Worm (Caenorhabditis elegans): ENCODE results near the gene unc-53.

The unc-53 gene

ce11 chrII:11105981-11106711 lies 16.9 kb upstream of the unc-53 start, which contains the start of gene nasp-1:
TSS of gene nasp-1 (plus strand) at chrII:11106612.
- no peak for TF ChIP-seq F13C5.2 (tag; optimal IDR thresholded peaks at IDR 0.05)

- TF ChIP-seq F13C5.2 (tag; optimal IDR thresholded peaks at IDR 0.05) (no peak), ceh-13 (GFP tag; optimal IDR thresholded peaks at IDR 0.05) (no peak), ets-7 (tag; optimal IDR thresholded peaks at IDR 0.05) (no peak), pes-1 (GFP tag; IDR thresholded peaks at IDR 0.05) (no peak), flt-1 (GFP tag; IDR thresholded peaks at IDR 0.05) (no peak), ama-1 (optimal IDR thresholded peaks at IDR 0.05) (no peak), tbx-11 (GFP tag; IDR thresholded peaks at IDR 0.05) (no peak), tra-4 (tag; optimal IDR thresholded peaks at IDR 0.05) (no peak), sea-1 (GFP tag; conservative IDR thresholded peaks at IDR 0.05) (no peak), aly-1 (tag; optimal IDR thresholded peaks at IDR 0.05) (no peak), hnd-1 (tag; optimal IDR thresholded peaks at IDR 0.05) (no peak), ceh-36 (tag; optimal IDR thresholded peaks at IDR 0.05) (no peak), scrt-1 (GFP tag; IDR thresholded peaks at IDR 0.05) (no peak), tbx-37 (GFP tag; conservative IDR thresholded peaks at IDR 0.05) (no peak), hmg-4 (GFP tag; optimal IDR thresholded peaks at IDR 0.05) (no peak), hmbx-1 (tag; optimal IDR thresholded peaks at IDR 0.05) (no peak), B0310.2 (tag; optimal IDR thresholded peaks at IDR 0.05) (no peak)
Measured at ce11 chrII:11104162-11104561, 14.9 kb upstream of the unc-53 start, which contains the start of gene C09H10.9. TSS of gene C09H10.9 (plus strand) at chrII:11104462.

ce11 chrII:11103657-11104056 lies 14.4 kb upstream of the unc-53 start, which contains the start of gene C09H10.5:
TSS of gene C09H10.5 (minus strand) at chrII:11103757.
- TF ChIP-seq F13C5.2 (tag; optimal IDR thresholded peaks at IDR 0.05) = no peak
- TF ChIP-seq ama-1 (optimal IDR thresholded peaks at IDR 0.05) = no peak
- TF ChIP-seq scrt-1 (GFP tag; IDR thresholded peaks at IDR 0.05) = no peak
- no peak for TF ChIP-seq tra-4 (tag; optimal IDR thresholded peaks at IDR 0.05)
- no peak for TF ChIP-seq hmg-4 (GFP tag; optimal IDR thresholded peaks at IDR 0.05)
- TF ChIP-seq pes-1 (GFP tag; IDR thresholded peaks at IDR 0.05) = no peak
- no peak for TF ChIP-seq ceh-36 (tag; optimal IDR thresholded peaks at IDR 0.05)
- no peak for TF ChIP-seq aly-1 (tag; optimal IDR thresholded peaks at IDR 0.05)
- TF ChIP-seq B0310.2 (tag; optimal IDR thresholded peaks at IDR 0.05) = no peak
- no peak for TF ChIP-seq tbx-37 (GFP tag; conservative IDR thresholded peaks at IDR 0.05)
- no peak for TF ChIP-seq flt-1 (GFP tag; IDR thresholded peaks at IDR 0.05)
- TF ChIP-seq ets-7 (tag; optimal IDR thresholded peaks at IDR 0.05) = no peak
- TF ChIP-seq hmbx-1 (tag; optimal IDR thresholded peaks at IDR 0.05) = no peak
- no peak for TF ChIP-seq tbx-11 (GFP tag; IDR thresholded peaks at IDR 0.05)
- TF ChIP-seq hnd-1 (tag; optimal IDR thresholded peaks at IDR 0.05) = no peak
- no peak for TF ChIP-seq sea-1 (GFP tag; conservative IDR thresholded peaks at IDR 0.05)
- TF ChIP-seq ceh-13 (GFP tag; optimal IDR thresholded peaks at IDR 0.05) = no peak

DNA sequence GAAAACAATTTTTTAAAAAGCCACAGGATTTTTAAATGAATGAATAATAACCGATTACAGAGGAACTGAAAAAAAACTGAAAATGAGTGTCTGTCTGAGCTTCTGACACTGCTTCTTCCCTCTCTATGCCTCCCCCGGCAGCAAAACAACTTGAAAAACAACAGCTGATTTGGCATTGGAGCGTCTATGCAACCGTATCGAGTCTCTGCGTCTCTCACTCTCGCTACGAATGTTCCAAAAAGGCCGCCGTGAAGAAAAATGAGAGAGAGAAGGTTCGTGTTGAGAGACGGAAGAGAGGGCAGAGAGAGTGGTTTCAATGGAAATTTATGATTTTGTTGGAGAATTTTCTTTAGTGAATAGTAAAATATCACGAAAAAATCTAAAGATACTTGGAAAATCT lies 13.8 kb upstream of the unc-53 start:
- TF ChIP-seq ets-7 (tag; optimal IDR thresholded peaks at IDR 0.05) (no peak), F13C5.2 (tag; optimal IDR thresholded peaks at IDR 0.05) (peak; percentile 10)

- TF ChIP-seq ets-7 (tag; optimal IDR thresholded peaks at IDR 0.05) (no peak), ama-1 (optimal IDR thresholded peaks at IDR 0.05) (no peak), flt-1 (GFP tag; IDR thresholded peaks at IDR 0.05) (no peak), scrt-1 (GFP tag; IDR thresholded peaks at IDR 0.05) (no peak), hmbx-1 (tag; optimal IDR thresholded peaks at IDR 0.05) (no peak), tra-4 (tag; optimal IDR thresholded peaks at IDR 0.05) (no peak), tbx-37 (GFP tag; conservative IDR thresholded peaks at IDR 0.05) (no peak), B0310.2 (tag; optimal IDR thresholded peaks at IDR 0.05) (no peak), tbx-11 (GFP tag; IDR thresholded peaks at IDR 0.05) (no peak), sea-1 (GFP tag; conservative IDR thresholded peaks at IDR 0.05) (no peak), F13C5.2 (tag; optimal IDR thresholded peaks at IDR 0.05) (no peak), hnd-1 (tag; optimal IDR thresholded peaks at IDR 0.05) (no peak), pes-1 (GFP tag; IDR thresholded peaks at IDR 0.05) (no peak), aly-1 (tag; optimal IDR thresholded peaks at IDR 0.05) (no peak), hmg-4 (GFP tag; optimal IDR thresholded peaks at IDR 0.05) (no peak), ceh-36 (tag; optimal IDR thresholded peaks at IDR 0.05) (no peak), ceh-13 (GFP tag; optimal IDR thresholded peaks at IDR 0.05) (no peak)
Measured at ce11 chrII:11101171-11101570, 11.9 kb upstream of the unc-53 start.

DNA sequence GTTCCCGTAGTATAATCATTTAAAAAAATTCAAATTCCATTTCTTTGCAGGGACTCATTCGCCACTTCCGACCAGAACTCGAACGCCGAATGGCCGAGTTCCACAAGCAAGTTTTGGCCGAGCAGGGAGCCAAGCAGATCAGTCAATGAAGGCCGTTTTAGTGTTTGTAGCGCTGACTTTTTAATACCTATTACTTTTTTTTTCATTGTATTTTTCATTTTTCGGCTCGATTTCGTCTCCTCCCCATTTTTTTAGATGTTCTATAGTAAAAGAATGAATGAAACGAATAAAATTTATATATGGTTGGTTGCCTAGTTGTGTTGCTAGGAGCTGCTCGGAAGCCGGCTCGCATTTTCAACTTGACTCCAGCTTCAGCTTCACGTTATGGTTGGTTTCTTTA lies 10.6 kb upstream of the unc-53 start, which contains the start of gene C09H10.4:
TSS of gene C09H10.4 (plus strand) at position 301 of the 400 bp plus-strand sequence.
- no peak for TF ChIP-seq hmg-4 (GFP tag; optimal IDR thresholded peaks at IDR 0.05)
- TF ChIP-seq tra-4 (tag; optimal IDR thresholded peaks at IDR 0.05) = no peak
- no peak for TF ChIP-seq F13C5.2 (tag; optimal IDR thresholded peaks at IDR 0.05)
- TF ChIP-seq pes-1 (GFP tag; IDR thresholded peaks at IDR 0.05) = no peak
- TF ChIP-seq ama-1 (optimal IDR thresholded peaks at IDR 0.05) = no peak
- no peak for TF ChIP-seq B0310.2 (tag; optimal IDR thresholded peaks at IDR 0.05)
- no peak for TF ChIP-seq ceh-36 (tag; optimal IDR thresholded peaks at IDR 0.05)
- TF ChIP-seq ceh-13 (GFP tag; optimal IDR thresholded peaks at IDR 0.05) = no peak
- TF ChIP-seq hmbx-1 (tag; optimal IDR thresholded peaks at IDR 0.05) = no peak
- no peak for TF ChIP-seq ets-7 (tag; optimal IDR thresholded peaks at IDR 0.05)
- TF ChIP-seq flt-1 (GFP tag; IDR thresholded peaks at IDR 0.05) = no peak
- no peak for TF ChIP-seq aly-1 (tag; optimal IDR thresholded peaks at IDR 0.05)
- no peak for TF ChIP-seq hnd-1 (tag; optimal IDR thresholded peaks at IDR 0.05)
- no peak for TF ChIP-seq scrt-1 (GFP tag; IDR thresholded peaks at IDR 0.05)
- no peak for TF ChIP-seq tbx-11 (GFP tag; IDR thresholded peaks at IDR 0.05)
- TF ChIP-seq sea-1 (GFP tag; conservative IDR thresholded peaks at IDR 0.05) = no peak
- no peak for TF ChIP-seq tbx-37 (GFP tag; conservative IDR thresholded peaks at IDR 0.05)

DNA sequence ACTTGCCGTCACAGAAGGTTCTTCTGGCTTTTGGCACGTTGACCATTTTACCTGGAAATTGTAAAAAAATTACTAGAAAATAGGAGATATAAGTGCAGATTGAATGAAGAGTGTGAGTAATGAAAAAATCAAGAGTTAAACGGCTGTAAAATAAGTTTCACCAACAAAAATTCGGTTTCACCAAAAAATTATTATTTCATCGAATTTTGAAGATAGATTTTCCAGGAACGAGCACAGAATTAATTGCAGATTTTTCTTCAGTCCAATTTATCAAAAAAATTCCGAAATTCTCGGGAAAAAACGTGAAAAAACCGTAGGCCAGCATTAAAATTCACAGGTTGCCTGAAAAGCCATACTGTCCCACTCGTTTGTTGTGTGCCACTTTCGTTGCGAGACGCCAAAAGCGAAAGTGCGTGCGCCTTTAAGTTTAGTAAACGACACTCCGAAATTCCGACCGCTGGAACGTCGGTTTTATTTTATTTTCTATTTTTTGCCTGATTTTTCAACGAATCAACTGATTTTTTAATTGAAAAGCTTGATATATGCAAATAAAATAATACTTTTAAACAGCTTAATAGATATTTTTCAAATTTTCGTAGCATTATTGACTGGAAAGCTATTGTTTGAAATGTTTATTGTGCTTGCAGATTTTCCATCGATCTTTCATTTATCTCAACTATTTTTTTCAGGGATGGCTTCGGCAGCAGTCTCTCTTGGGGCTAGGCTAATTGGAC lies 8.1 kb upstream of the unc-53 start, which contains the start of the genes rpl-36.A and nuo-1:
TSS of gene rpl-36.A (minus strand) at position 51 of the 734 bp plus-strand sequence.
TSS of gene nuo-1 (plus strand) at position 684 of the 734 bp plus-strand sequence.
- no peak for TF ChIP-seq tra-4 (tag; optimal IDR thresholded peaks at IDR 0.05)
- TF ChIP-seq ama-1 (optimal IDR thresholded peaks at IDR 0.05) = no peak
- TF ChIP-seq tbx-37 (GFP tag; conservative IDR thresholded peaks at IDR 0.05) = 0 out of 2 replicates have a peak, but pooled peaks have one; percentile 18
- no peak for TF ChIP-seq aly-1 (tag; optimal IDR thresholded peaks at IDR 0.05)
- no peak for TF ChIP-seq ets-7 (tag; optimal IDR thresholded peaks at IDR 0.05)
- TF ChIP-seq tbx-11 (GFP tag; IDR thresholded peaks at IDR 0.05) = no peak
- no peak for TF ChIP-seq scrt-1 (GFP tag; IDR thresholded peaks at IDR 0.05)
- TF ChIP-seq hmbx-1 (tag; optimal IDR thresholded peaks at IDR 0.05) = no peak
- TF ChIP-seq hnd-1 (tag; optimal IDR thresholded peaks at IDR 0.05) = no peak
- no peak for TF ChIP-seq flt-1 (GFP tag; IDR thresholded peaks at IDR 0.05)
- TF ChIP-seq ceh-13 (GFP tag; optimal IDR thresholded peaks at IDR 0.05) = no peak
- TF ChIP-seq F13C5.2 (tag; optimal IDR thresholded peaks at IDR 0.05) = peak; percentile 23
- no peak for TF ChIP-seq sea-1 (GFP tag; conservative IDR thresholded peaks at IDR 0.05)
